Fruit fly (Drosophila melanogaster) whole organism, adult: Measurements from ENCODE around the gene CG42747.

ENCODE experiments used
- CG11617 ChIP-seq: fragments of 200-800 bp; sonication (Bioruptor generic); optimal IDR thresholded peaks from 2 replicates; lab custom pipeline; 2017; ENCODE audit warnings: mild to moderate bottlenecking, missing biosample characterization, missing genetic modification reagents, missing genetic modification characterization
- CG12768 ChIP-seq: fragments of 200-800 bp; sonication (Bioruptor generic); optimal IDR thresholded peaks from 2 replicates; lab custom pipeline; 2017; ENCODE audit warnings: missing biosample characterization, missing genetic modification characterization, mild to moderate bottlenecking, moderate library complexity, missing genetic modification reagents
- CG14711 ChIP-seq: fragments of 200-800 bp; sonication (Bioruptor generic); optimal IDR thresholded peaks from 2 replicates; lab custom pipeline; 2018; ENCODE audit warnings: missing biosample characterization, mild to moderate bottlenecking, missing genetic modification characterization, moderate library complexity
- CG1620 ChIP-seq: fragments of 200-800 bp; sonication (Bioruptor generic); optimal IDR thresholded peaks from 2 replicates; lab custom pipeline; 2016; ENCODE audit warnings: missing biosample characterization, missing genetic modification characterization
- CG33017 ChIP-seq: fragments of 200-800 bp; sonication (Bioruptor generic); optimal IDR thresholded peaks from 2 replicates; lab custom pipeline; 2018; ENCODE audit warnings: missing biosample characterization, mild to moderate bottlenecking, missing genetic modification characterization, moderate library complexity
- CG7045 ChIP-seq: fragments of 200-800 bp; sonication (Bioruptor generic); optimal IDR thresholded peaks from 2 replicates; lab custom pipeline; 2017; ENCODE audit warnings: missing biosample characterization, mild to moderate bottlenecking, missing genetic modification characterization
- CG7101 ChIP-seq: fragments of 200-800 bp; sonication (Bioruptor generic); optimal IDR thresholded peaks from 2 replicates; lab custom pipeline; 2018; ENCODE audit warnings: missing biosample characterization, mild to moderate bottlenecking, missing genetic modification characterization, moderate library complexity
- Crg-1 ChIP-seq: fragments of 200-800 bp; sonication (Bioruptor generic); optimal IDR thresholded peaks from 2 replicates; lab custom pipeline; 2016; ENCODE audit warnings: missing biosample characterization, missing genetic modification characterization
- Hr96 ChIP-seq: fragments of 200-800 bp; sonication (Bioruptor generic); optimal IDR thresholded peaks from 2 replicates; lab custom pipeline; 2016; ENCODE audit warnings: missing biosample characterization, missing genetic modification characterization
- Mnt ChIP-seq: fragments of 200-800 bp; sonication (Bioruptor generic); optimal IDR thresholded peaks from 2 replicates; lab custom pipeline; 2016; ENCODE audit warnings: missing biosample characterization, mild to moderate bottlenecking, missing genetic modification characterization
- ovo ChIP-seq: fragments of 200-800 bp; sonication (Bioruptor generic); optimal IDR thresholded peaks from 2 replicates; lab custom pipeline; 2016; ENCODE audit warnings: missing biosample characterization, missing genetic modification characterization
- pad ChIP-seq: fragments of 200-800 bp; sonication (Bioruptor generic); optimal IDR thresholded peaks from 3 replicates; lab custom pipeline; 2017; ENCODE audit warnings: missing biosample characterization, missing genetic modification characterization, mild to moderate bottlenecking, moderate library complexity, missing genetic modification reagents
- tj ChIP-seq: fragments of 200-800 bp; sonication (Bioruptor generic); optimal IDR thresholded peaks from 3 replicates; lab custom pipeline; 2017; ENCODE audit warnings: missing biosample characterization, mild to moderate bottlenecking, missing genetic modification characterization, moderate library complexity
- toe ChIP-seq: fragments of 200-800 bp; sonication (Bioruptor generic); optimal IDR thresholded peaks from 2 replicates; lab custom pipeline; 2016; ENCODE audit warnings: missing biosample characterization, missing genetic modification characterization

dm6 chr3L:6404104-6404503 lies 3.7 kb downstream of the CG42747 start:
- TF ChIP-seq Crg-1 (GFP tag; lab: Kevin White, UChicago) (no peak), CG14711 (tag; lab: Kevin White, UChicago) (no peak), CG33017 (tag; lab: Kevin White, UChicago) (no peak), CG1620 (GFP tag; lab: Kevin White, UChicago) (no peak), toe (GFP tag; lab: Kevin White, UChicago) (no peak), CG12768 (no peak), Mnt (GFP tag; lab: Kevin White, UChicago) (no peak), CG11617 (GFP tag; lab: Kevin White, UChicago) (no peak), CG7101 (tag; lab: Kevin White, UChicago) (no peak), CG7045 (GFP tag; lab: Kevin White, UChicago) (no peak), pad (no peak), Hr96 (GFP tag; lab: Kevin White, UChicago) (no peak), tj (GFP tag; lab: Kevin White, UChicago) (no peak), ovo (GFP tag; lab: Kevin White, UChicago) (no peak)
